Worm (Caenorhabditis elegans) whole organism, young adult: Measurements from ENCODE around the gene dyf-19.
A peak's percentile ranks its signal among the peaks of the same experiment; 100 is the strongest.

ENCODE experiments used
- B0019.2 ChIP-seq: fragments of 200-800 bp; sonication (Bioruptor generic); conservative IDR thresholded peaks from 2 replicates; pipeline ENCODE4 v1.3.6; 2022; ENCODE audit warnings: missing genetic modification reagents, missing genetic modification characterization, missing compliant biosample characterization
- C17E4.6 ChIP-seq: fragments of 200-800 bp; sonication (Bioruptor generic); IDR thresholded peaks from 2 replicates; pipeline ENCODE4 v1.3.6; 2022; ENCODE audit warnings: missing genetic modification reagents, missing genetic modification characterization, missing compliant biosample characterization
- D2030.7 ChIP-seq: fragments of 200-800 bp; sonication (Bioruptor generic); IDR thresholded peaks from 2 replicates; pipeline ENCODE4 v1.3.6; 2022; ENCODE audit warnings: missing genetic modification reagents, missing genetic modification characterization, missing compliant biosample characterization
- F10E7.11 ChIP-seq: sonication (generic microtip); optimal IDR thresholded peaks from 2 replicates; lab custom pipeline; 2017; ENCODE audit warnings: mild to moderate bottlenecking, missing genetic modification characterization, moderate library complexity, missing compliant biosample characterization
- F23B12.7 ChIP-seq: sonication (generic microtip); optimal IDR thresholded peaks from 2 replicates; lab custom pipeline; 2017; ENCODE audit warnings: missing genetic modification characterization, mild to moderate bottlenecking, missing compliant biosample characterization, antibody characterized with exemption, moderate library complexity; ENCODE audit not compliant: insufficient read depth
- F39B2.1 ChIP-seq: fragments of 200-800 bp; sonication (Bioruptor generic); IDR thresholded peaks from 2 replicates; pipeline ENCODE4 v1.3.6; 2022; ENCODE audit warnings: missing genetic modification reagents, missing genetic modification characterization, missing compliant biosample characterization
- F49E8.2 ChIP-seq: sonication (generic microtip); optimal IDR thresholded peaks from 3 replicates; lab custom pipeline; 2017; ENCODE audit warnings: missing genetic modification characterization, mild to moderate bottlenecking, missing compliant biosample characterization, antibody characterized with exemption, moderate library complexity; ENCODE audit not compliant: insufficient read depth
- F55B11.4 ChIP-seq: sonication (generic microtip); optimal IDR thresholded peaks from 2 replicates; lab custom pipeline; 2016; ENCODE audit warnings: missing compliant biosample characterization, missing genetic modification characterization, borderline replicate concordance; ENCODE audit not compliant: insufficient read depth
- F57A8.1 ChIP-seq: fragments of 200-800 bp; sonication (Bioruptor generic); optimal IDR thresholded peaks from 2 replicates; lab custom pipeline; 2018; ENCODE audit warnings: mild to moderate bottlenecking, missing genetic modification characterization, moderate library complexity, missing compliant biosample characterization
- K11D2.4 ChIP-seq: fragments of 200-800 bp; sonication (Bioruptor generic); IDR thresholded peaks from 2 replicates; pipeline ENCODE4 v1.3.6; 2022; ENCODE audit warnings: missing genetic modification reagents, missing genetic modification characterization, missing compliant biosample characterization
- T07F8.4 ChIP-seq: sonication (generic microtip); optimal IDR thresholded peaks from 2 replicates; lab custom pipeline; 2016; ENCODE audit warnings: mild to moderate bottlenecking, missing genetic modification characterization, moderate library complexity, missing compliant biosample characterization
- Y53G8AR.9 ChIP-seq: fragments of 200-800 bp; sonication (Bioruptor generic); conservative IDR thresholded peaks from 2 replicates; pipeline ENCODE4 v1.3.6; 2022; ENCODE audit warnings: missing genetic modification reagents, missing genetic modification characterization, missing compliant biosample characterization
- Y79H2A.3 ChIP-seq: fragments of 200-800 bp; sonication (Bioruptor generic); conservative IDR thresholded peaks from 2 replicates; pipeline ENCODE4 v1.3.6; 2022; ENCODE audit warnings: missing genetic modification reagents, missing genetic modification characterization, missing compliant biosample characterization
- ZK185.1 ChIP-seq: sonication (generic microtip); optimal IDR thresholded peaks from 2 replicates; lab custom pipeline; 2016; ENCODE audit warnings: mild to moderate bottlenecking, missing genetic modification characterization, missing compliant biosample characterization; ENCODE audit not compliant: poor library complexity, severe bottlenecking
- aptf-3 ChIP-seq: fragments of 200-800 bp; sonication (Bioruptor generic); IDR thresholded peaks from 2 replicates; pipeline ENCODE4 v1.3.6; 2022; ENCODE audit warnings: missing genetic modification characterization, missing compliant biosample characterization
- bed-2 ChIP-seq: fragments of 200-800 bp; sonication (Bioruptor generic); IDR thresholded peaks from 2 replicates; pipeline ENCODE4 v1.3.6; 2022; ENCODE audit warnings: missing genetic modification reagents, missing genetic modification characterization, missing compliant biosample characterization
- ceh-91 ChIP-seq: fragments of 200-800 bp; sonication (Bioruptor generic); IDR thresholded peaks from 2 replicates; pipeline ENCODE4 v1.3.6; 2022; ENCODE audit warnings: missing genetic modification reagents, missing genetic modification characterization, missing compliant biosample characterization
- egl-18 ChIP-seq: fragments of 200-800 bp; sonication (Bioruptor generic); IDR thresholded peaks from 2 replicates; pipeline ENCODE4 v1.3.6; 2022; ENCODE audit warnings: missing genetic modification reagents, missing genetic modification characterization, missing compliant biosample characterization
- egl-44 ChIP-seq: fragments of 200-800 bp; sonication (Bioruptor generic); IDR thresholded peaks from 2 replicates; pipeline ENCODE4 v1.3.6; 2022; ENCODE audit warnings: missing genetic modification reagents, missing genetic modification characterization, missing compliant biosample characterization
- ets-4 ChIP-seq: fragments of 200-800 bp; sonication (Bioruptor generic); optimal IDR thresholded peaks from 2 replicates; lab custom pipeline; 2018; ENCODE audit warnings: mild to moderate bottlenecking, missing genetic modification characterization, missing compliant biosample characterization
- him-1 ChIP-seq: sonication (generic microtip); optimal IDR thresholded peaks from 2 replicates; lab custom pipeline; 2016; ENCODE audit warnings: missing genotype, missing genetic modification reagents, missing genetic modification characterization, missing compliant biosample characterization
- hmg-20 ChIP-seq: fragments of 200-800 bp; sonication (Bioruptor generic); IDR thresholded peaks from 2 replicates; pipeline ENCODE4 v1.3.6; 2022; ENCODE audit warnings: missing genetic modification reagents, missing genetic modification characterization, missing compliant biosample characterization
- lag-1 ChIP-seq: fragments of 200-800 bp; sonication (Bioruptor generic); IDR thresholded peaks from 2 replicates; pipeline ENCODE4 v1.3.6; 2022; ENCODE audit warnings: missing genetic modification reagents, missing genetic modification characterization, missing compliant biosample characterization
- lin-35 ChIP-seq, 3 experiments: fragments of 150-350 bp in 2 of 3; sonication (generic microtip) in 1 of 3; optimal IDR thresholded peaks; 2 replicates each; lab custom pipeline; 2014 to 2018; ENCODE audit warnings: missing biosample characterization in 3 of 3, missing genetic modification characterization in 3 of 3, missing genetic modification reagents in 3 of 3
- lsl-1 ChIP-seq: fragments of 200-800 bp; sonication (Bioruptor generic); optimal IDR thresholded peaks from 2 replicates; lab custom pipeline; 2018; ENCODE audit warnings: mild to moderate bottlenecking, missing genetic modification characterization, moderate library complexity, missing compliant biosample characterization
- madf-10 ChIP-seq: sonication (generic microtip); optimal IDR thresholded peaks from 2 replicates; lab custom pipeline; 2016; ENCODE audit warnings: mild to moderate bottlenecking, missing genetic modification characterization, missing compliant biosample characterization
- madf-8 ChIP-seq: fragments of 200-800 bp; sonication (Bioruptor generic); conservative IDR thresholded peaks from 2 replicates; pipeline ENCODE4 v1.3.6; 2022; ENCODE audit warnings: missing genetic modification reagents, missing genetic modification characterization, missing compliant biosample characterization
- nhr-90 ChIP-seq: sonication (generic microtip); optimal IDR thresholded peaks from 2 replicates; lab custom pipeline; 2016; ENCODE audit warnings: missing genotype, mild to moderate bottlenecking, missing genetic modification characterization, missing compliant biosample characterization
- rpc-1 ChIP-seq, 2 experiments: fragments of 150-350 bp in 1 of 2; sonication (generic microtip) in 1 of 2; optimal IDR thresholded peaks; 2 replicates each; lab custom pipeline; 2014 to 2018; ENCODE audit warnings: missing biosample characterization in 1 of 2, missing genetic modification characterization in 1 of 2, missing genetic modification reagents in 1 of 2, missing genotype in 1 of 2
- sea-2 ChIP-seq: fragments of 200-800 bp; sonication (Bioruptor generic); IDR thresholded peaks from 2 replicates; pipeline ENCODE4 v1.3.6; 2022; ENCODE audit warnings: missing genetic modification characterization, missing compliant biosample characterization
- snpc-3.4 ChIP-seq: sonication (generic microtip); optimal IDR thresholded peaks from 2 replicates; lab custom pipeline; 2017; ENCODE audit warnings: missing genetic modification characterization, mild to moderate bottlenecking, missing compliant biosample characterization, antibody characterized with exemption, moderate library complexity, missing genotype, missing genetic modification reagents
- snpc-4 ChIP-seq, 5 experiments: fragments of 150-350 bp in 1 of 5; sonication (generic microtip) in 4 of 5; optimal IDR thresholded peaks; 2 replicates each; lab custom pipeline; 2014 to 2018; ENCODE audit warnings: missing genetic modification characterization in 5 of 5, missing biosample characterization in 3 of 5, antibody characterized with exemption in 2 of 5, mild to moderate bottlenecking in 2 of 5, missing compliant biosample characterization in 2 of 5, missing genotype in 2 of 5, moderate library complexity in 2 of 5, missing genetic modification reagents in 1 of 5
- tbp1 ChIP-seq: fragments of 200-800 bp; sonication (Bioruptor generic); optimal IDR thresholded peaks from 2 replicates; lab custom pipeline; 2018; ENCODE audit warnings: mild to moderate bottlenecking, missing genetic modification characterization, missing compliant biosample characterization
- ztf-26 ChIP-seq: sonication (generic microtip); optimal IDR thresholded peaks from 2 replicates; lab custom pipeline; 2017; ENCODE audit warnings: missing genetic modification characterization, missing compliant biosample characterization

dyf-19 gene

ce11 chrV:19624749-19625148 lies at the start of gene dyf-19:
dyf-19 (plus strand) TSS chrV:19625049.
- TF ChIP-seq B0019.2 (no peak), Y53G8AR.9 (GFP tag; lab: Robert Waterston, UW) (no peak), K11D2.4 (GFP tag; lab: Robert Waterston, UW) (no peak), ceh-91 (no peak), snpc-3.4 (tag; lab: Kevin White, UChicago) (no peak), F57A8.1 (no peak), F55B11.4 (tag; lab: Kevin White, UChicago) (no peak), ets-4 (GFP tag; lab: Kevin White, UChicago) (no peak), him-1 (tag; lab: Kevin White, UChicago) (no peak), egl-44 (GFP tag; lab: Robert Waterston, UW) (no peak), F49E8.2 (tag; lab: Kevin White, UChicago) (no peak), T07F8.4 (tag; lab: Kevin White, UChicago) (no peak), ztf-26 (no peak), sea-2 (GFP tag; lab: Robert Waterston, UW) (no peak), F23B12.7 (tag; lab: Kevin White, UChicago) (no peak), lin-35 (GFP tag; optimal IDR thresholded peaks at IDR 0.05; lab: Kevin White, UChicago) (no peak)

- TF ChIP-seq madf-8 (GFP tag; lab: Robert Waterston, UW) (no peak), rpc-1 (optimal IDR thresholded peaks at IDR 0.05; lab: Kevin White, UChicago) (peak; percentile 6), rpc-1 (tag; optimal IDR thresholded peaks at IDR 0.05; lab: Kevin White, UChicago) (peak; percentile 54), tbp1 (GFP tag; lab: Kevin White, UChicago) (peak; percentile 77)
Measured at ce11 chrV:19579509-19579908, 45.3 kb upstream of the dyf-19 start.

- TF ChIP-seq hmg-20 (GFP tag; lab: Robert Waterston, UW) = no peak
- no peak for TF ChIP-seq Y79H2A.3 (GFP tag; lab: Robert Waterston, UW)
- TF ChIP-seq F10E7.11 (tag; lab: Kevin White, UChicago) = no peak
- TF ChIP-seq aptf-3 (GFP tag; lab: Robert Waterston, UW) = no peak
- TF ChIP-seq bed-2 (GFP tag; lab: Robert Waterston, UW) = no peak
- TF ChIP-seq F39B2.1 (GFP tag; lab: Robert Waterston, UW) = no peak
- TF ChIP-seq madf-10 = no peak
- no peak for TF ChIP-seq snpc-4 (GFP tag; optimal IDR thresholded peaks at IDR 0.05; lab: Kevin White, UChicago)
- no peak for TF ChIP-seq snpc-4 (tag; optimal IDR thresholded peaks at IDR 0.05; lab: Kevin White, UChicago)
- no peak for TF ChIP-seq lsl-1 (GFP tag; lab: Kevin White, UChicago)
- no peak for TF ChIP-seq D2030.7 (GFP tag; lab: Robert Waterston, UW)
- no peak for TF ChIP-seq ZK185.1
- TF ChIP-seq lag-1 (GFP tag; lab: Robert Waterston, UW) = no peak
- no peak for TF ChIP-seq nhr-90 (tag; lab: Kevin White, UChicago)
- no peak for TF ChIP-seq C17E4.6 (GFP tag; lab: Robert Waterston, UW)
- TF ChIP-seq egl-18 (GFP tag; lab: Robert Waterston, UW) = no peak
Measured at ce11 chrV:19582256-19582655, 42.6 kb upstream of the dyf-19 start.
